Fruit fly (Drosophila melanogaster): Measurements from ENCODE around the gene CG8036.

The CG8036 gene

DNA sequence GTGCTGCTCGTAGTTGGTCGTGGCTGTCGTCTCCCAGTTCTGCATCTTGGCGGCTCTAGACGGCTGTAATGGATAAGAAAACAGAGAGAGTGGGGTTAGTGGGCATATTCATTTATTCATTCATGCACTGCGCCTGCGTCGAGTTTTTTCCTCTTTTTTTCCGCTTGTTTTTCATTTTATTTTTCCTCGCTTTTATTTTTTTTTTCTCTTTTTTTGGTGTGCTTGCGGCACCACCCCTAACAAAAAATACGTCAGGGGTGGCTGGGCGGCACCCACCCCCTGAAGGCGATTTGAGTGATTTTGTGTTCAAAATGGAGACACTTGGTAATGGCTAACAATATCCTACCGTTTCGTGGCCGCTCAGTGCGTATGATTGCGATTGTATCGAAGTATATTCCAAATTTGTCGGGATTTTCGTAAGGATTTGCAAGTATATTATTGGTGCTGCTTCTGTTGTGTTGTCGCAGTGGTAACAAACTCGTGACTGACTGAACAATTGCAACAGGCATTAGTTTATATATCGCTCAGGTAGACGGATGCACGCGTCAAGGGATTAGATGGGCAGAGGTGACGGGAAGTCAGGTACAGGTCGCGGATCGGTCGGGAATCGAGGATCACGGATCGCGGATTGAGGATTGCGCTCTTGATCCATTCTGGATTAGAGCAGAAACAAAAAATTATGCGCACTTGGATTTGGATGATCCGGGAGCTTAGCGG, 26.6 kb downstream of the CG8036 start (continued):
- no peak for TF ChIP-seq HLH3B (GFP tag; IDR thresholded peaks at IDR 0.05)
- TF ChIP-seq BtbVII (GFP tag; optimal IDR thresholded peaks at IDR 0.05), result peak; percentile 84
- TF ChIP-seq Blimp-1 (GFP tag; optimal IDR thresholded peaks at IDR 0.05), result no peak
- peak; percentile 63; the same call in 1 of the 2 replicates for TF ChIP-seq Adf1 (GFP tag; IDR thresholded peaks at IDR 0.05)
- TF ChIP-seq chn (GFP tag; optimal IDR thresholded peaks at IDR 0.05), result no peak
- no peak for TF ChIP-seq vvl (GFP tag; IDR thresholded peaks at IDR 0.05)
- no peak for TF ChIP-seq tap (tag; optimal IDR thresholded peaks at IDR 0.05)
- no peak for TF ChIP-seq kah (GFP tag; optimal IDR thresholded peaks at IDR 0.05)
- peak; percentile 56 for TF ChIP-seq Ets65A (GFP tag)
- no peak for TF ChIP-seq Xrp1 (GFP tag; IDR thresholded peaks at IDR 0.05)
- TF ChIP-seq slp2 (GFP tag; optimal IDR thresholded peaks at IDR 0.05), result no peak
- no peak for TF ChIP-seq CG1024 (GFP tag; IDR thresholded peaks at IDR 0.05)
- no peak for TF ChIP-seq sug (tag; optimal IDR thresholded peaks at IDR 0.05)
- TF ChIP-seq B-H2 (GFP tag; optimal IDR thresholded peaks at IDR 0.05), result no peak
- 0 out of 2 replicates have a peak, but pooled peaks have one; percentile 18 for TF ChIP-seq Oaz (GFP tag; IDR thresholded peaks at IDR 0.05)
- TF ChIP-seq CG16813 (GFP tag; IDR thresholded peaks at IDR 0.05; ENCODE audit: partially characterized antibody), result no peak
- no peak for TF ChIP-seq her (GFP tag; optimal IDR thresholded peaks at IDR 0.05)
- no peak for TF ChIP-seq hbn (GFP tag; IDR thresholded peaks at IDR 0.05; ENCODE audit: partially characterized antibody)
- TF ChIP-seq HLH54F (GFP tag; optimal IDR thresholded peaks at IDR 0.05), result no peak
- no peak for TF ChIP-seq CG5245 (GFP tag; optimal IDR thresholded peaks at IDR 0.05)
- 0 out of 2 replicates have a peak, but pooled peaks have one; percentile 45 for TF ChIP-seq CG14014 (GFP tag; IDR thresholded peaks at IDR 0.05)
- no peak for TF ChIP-seq MESR4 (GFP tag; optimal IDR thresholded peaks at IDR 0.05)
- TF ChIP-seq repo (GFP tag; optimal IDR thresholded peaks at IDR 0.05), result no peak
- no peak for TF ChIP-seq CG30431 (GFP tag; optimal IDR thresholded peaks at IDR 0.05)
- TF ChIP-seq jing (GFP tag; optimal IDR thresholded peaks at IDR 0.05), result no peak
- no peak for TF ChIP-seq CG18599 (GFP tag; optimal IDR thresholded peaks at IDR 0.05)
- TF ChIP-seq tx (GFP tag; optimal IDR thresholded peaks at IDR 0.05), result no peak
- no peak for TF ChIP-seq Antp (GFP tag; optimal IDR thresholded peaks at IDR 0.05)
- TF ChIP-seq ERR (GFP tag; optimal IDR thresholded peaks at IDR 0.05), result no peak
- TF ChIP-seq zen (tag; optimal IDR thresholded peaks at IDR 0.05), result no peak
- TF ChIP-seq cwo (GFP tag; optimal IDR thresholded peaks at IDR 0.05), result no peak
- no peak for TF ChIP-seq Neu2 (GFP tag; optimal IDR thresholded peaks at IDR 0.05; ENCODE audit: borderline replicate concordance)
- TF ChIP-seq zf30C (GFP tag; optimal IDR thresholded peaks at IDR 0.05), result no peak
- TF ChIP-seq HmgZ (tag; optimal IDR thresholded peaks at IDR 0.05), result no peak
- no peak for TF ChIP-seq CG7839 (tag; optimal IDR thresholded peaks at IDR 0.05)
- TF ChIP-seq Tbp (GFP tag; optimal IDR thresholded peaks at IDR 0.05), result no peak
- TF ChIP-seq wdn (GFP tag; IDR thresholded peaks at IDR 0.05), result peak; percentile 47; the same call in 1 of the 2 replicates
- TF ChIP-seq unc-4 (GFP tag; IDR thresholded peaks at IDR 0.05; ENCODE audit: partially characterized antibody), result no peak
- TF ChIP-seq Mes4 (GFP tag; optimal IDR thresholded peaks at IDR 0.05), result no peak
- no peak for TF ChIP-seq CG3838 (GFP tag; optimal IDR thresholded peaks at IDR 0.05)
- TF ChIP-seq CG1529 (GFP tag; optimal IDR thresholded peaks at IDR 0.05), result no peak
- no peak for TF ChIP-seq HmgD (GFP tag; optimal IDR thresholded peaks at IDR 0.05)
- peak; percentile 89 for TF ChIP-seq z (GFP tag; IDR thresholded peaks at IDR 0.05)
- no peak for TF ChIP-seq CG14710 (tag; optimal IDR thresholded peaks at IDR 0.05)
- TF ChIP-seq CG2199 (GFP tag; IDR thresholded peaks at IDR 0.05), result no peak
- no peak for TF ChIP-seq CG12769 (tag; optimal IDR thresholded peaks at IDR 0.05)
- TF ChIP-seq CG15696 (tag; optimal IDR thresholded peaks at IDR 0.05), result no peak
- TF ChIP-seq trh (GFP tag; optimal IDR thresholded peaks at IDR 0.05), result no peak
- TF ChIP-seq CG10267 (tag; optimal IDR thresholded peaks at IDR 0.05), result no peak
- no peak for TF ChIP-seq CG12219 (GFP tag; optimal IDR thresholded peaks at IDR 0.05)
- TF ChIP-seq br (optimal IDR thresholded peaks at IDR 0.05), result no peak

Data from whole organism, embryonic.